Worm (Caenorhabditis elegans): ENCODE measurements around the gene sod-4.
A peak's percentile ranks its signal among the peaks of the same experiment; 100 is the strongest.

sod-4 gene

ce11 chrIII:9467095-9467494 lies 33.1 kb downstream of the sod-4 start, which contains the start of gene baf-1 (continued):
- peak; percentile 7 for TF ChIP-seq tlf-1 (GFP tag; optimal IDR thresholded peaks at IDR 0.05)
- no peak; the same call in 1 of the 2 replicates for TF ChIP-seq Y53G8AR.9 (GFP tag; conservative IDR thresholded peaks at IDR 0.05)
- TF ChIP-seq zim-3 (tag; optimal IDR thresholded peaks at IDR 0.05): no peak
- TF ChIP-seq attf-3 (GFP tag; conservative IDR thresholded peaks at IDR 0.05): 0 out of 2 replicates have a peak, but pooled peaks have one; percentile 28
- TF ChIP-seq hsf-1 (GFP tag; IDR thresholded peaks at IDR 0.05): peak; percentile 41; the same call in 1 of the 2 replicates
- peak; percentile 11 for TF ChIP-seq snpc-3.4 (tag; optimal IDR thresholded peaks at IDR 0.05)
- TF ChIP-seq D2030.7 (GFP tag; IDR thresholded peaks at IDR 0.05): peak; percentile 27; the same call in 1 of the 2 replicates
- peak; percentile 97 for TF ChIP-seq hmg-1.2 (GFP tag; IDR thresholded peaks at IDR 0.05)

ce11 chrIII:9465865-9466264 lies 34.3 kb downstream of the sod-4 start, which contains the start of gene B0464.6:
Gene B0464.6 (minus strand): TSS chrIII:9465965.
- TF ChIP-seq ztf-18 (tag; optimal IDR thresholded peaks at IDR 0.05): no peak
- no peak for TF ChIP-seq bed-1 (GFP tag; IDR thresholded peaks at IDR 0.05)
- TF ChIP-seq mxl-1 (tag; optimal IDR thresholded peaks at IDR 0.05): no peak
- no peak for TF ChIP-seq lin-40 (tag; optimal IDR thresholded peaks at IDR 0.05)
- TF ChIP-seq egl-44 (GFP tag; IDR thresholded peaks at IDR 0.05): no peak
- TF ChIP-seq Y79H2A.3 (GFP tag; conservative IDR thresholded peaks at IDR 0.05): no peak
- no peak for TF ChIP-seq F57A8.1 (GFP tag; optimal IDR thresholded peaks at IDR 0.05)
- no peak for TF ChIP-seq efl-1 (GFP tag; optimal IDR thresholded peaks at IDR 0.05)
- no peak for TF ChIP-seq hmg-20 (GFP tag; IDR thresholded peaks at IDR 0.05)
- TF ChIP-seq nfya-2 (GFP tag; IDR thresholded peaks at IDR 0.05): no peak
- no peak for TF ChIP-seq F52B5.7 (tag; optimal IDR thresholded peaks at IDR 0.05)
- no peak for TF ChIP-seq Y95B8A.8 (GFP tag; IDR thresholded peaks at IDR 0.05)
- no peak for TF ChIP-seq ztf-22 (GFP tag; optimal IDR thresholded peaks at IDR 0.05)
- TF ChIP-seq aptf-2 (GFP tag; conservative IDR thresholded peaks at IDR 0.05): no peak
- no peak for TF ChIP-seq ama-1 (optimal IDR thresholded peaks at IDR 0.05)
- TF ChIP-seq ama-1 (GFP tag; optimal IDR thresholded peaks at IDR 0.05): no peak
- TF ChIP-seq hlh-26 (GFP tag; conservative IDR thresholded peaks at IDR 0.05): no peak
- TF ChIP-seq F33H1.4 (GFP tag; IDR thresholded peaks at IDR 0.05): no peak
- no peak for TF ChIP-seq madf-10 (tag; optimal IDR thresholded peaks at IDR 0.05)

ce11 chrIII:9465424-9465823 lies 34.8 kb downstream of the sod-4 start, which contains the start of gene B0464.9:
Gene B0464.9 (plus strand): TSS chrIII:9465767.
- TF ChIP-seq unc-62 (GFP tag; optimal IDR thresholded peaks at IDR 0.05) (no peak), attf-6 (GFP tag; IDR thresholded peaks at IDR 0.05) (no peak), ztf-25 (GFP tag; IDR thresholded peaks at IDR 0.05) (no peak), sptf-2 (GFP tag; optimal IDR thresholded peaks at IDR 0.05) (no peak), ceh-27 (GFP tag; optimal IDR thresholded peaks at IDR 0.05) (peak; percentile 42), lsy-27 (tag; optimal IDR thresholded peaks at IDR 0.05; ENCODE audit: borderline replicate concordance, insufficient read depth) (no peak), snpc-3.4 (tag; optimal IDR thresholded peaks at IDR 0.05) (no peak), tbx-9 (tag; optimal IDR thresholded peaks at IDR 0.05; ENCODE audit: borderline replicate concordance) (no peak), sdz-38 (tag; optimal IDR thresholded peaks at IDR 0.05) (no peak), lsl-1 (GFP tag; optimal IDR thresholded peaks at IDR 0.05) (peak; percentile 24), lin-35 (GFP tag; optimal IDR thresholded peaks at IDR 0.05) (peak in 1 of 3 experiments; percentile 45), tbp1 (GFP tag; optimal IDR thresholded peaks at IDR 0.05) (no peak), let-607 (tag; optimal IDR thresholded peaks at IDR 0.05) (peak in 1 of 2 experiments; percentile 50), F23B12.7 (tag; optimal IDR thresholded peaks at IDR 0.05; ENCODE audit: insufficient read depth) (no peak), ceh-79 (tag; optimal IDR thresholded peaks at IDR 0.05) (no peak), snpc-4 (GFP tag; optimal IDR thresholded peaks at IDR 0.05) (no peak), snpc-4 (tag; optimal IDR thresholded peaks at IDR 0.05) (peak in 1 of 4 experiments; percentile 36), nfya-2 (GFP tag; IDR thresholded peaks at IDR 0.05) (no peak), F55B11.4 (tag; optimal IDR thresholded peaks at IDR 0.05; ENCODE audit: borderline replicate concordance, insufficient read depth) (no peak), madf-6 (GFP tag; IDR thresholded peaks at IDR 0.05) (peak; percentile 41; the same call in 1 of the 2 replicates), C06A6.2 (GFP tag; conservative IDR thresholded peaks at IDR 0.05) (no peak)

All from whole organism, young adult.